Fruit fly (Drosophila melanogaster) whole organism, prepupa: ENCODE data around the gene CG33257.

Experiments used
- CG11294 ChIP-seq: fragments of 200-800 bp; sonication (Bioruptor generic); IDR thresholded peaks from 2 replicates; pipeline ENCODE4 v1.3.6; 2022; ENCODE audit warnings: missing biosample characterization, missing genetic modification characterization
- CG31627 ChIP-seq: fragments of 200-800 bp; sonication (Bioruptor generic); optimal IDR thresholded peaks from 3 replicates; lab custom pipeline; 2016; ENCODE audit warnings: missing biosample characterization, missing genetic modification characterization
- CG6854 ChIP-seq: fragments of 200-800 bp; sonication (Bioruptor generic); optimal IDR thresholded peaks from 2 replicates; lab custom pipeline; 2017; ENCODE audit warnings: missing biosample characterization, mild to moderate bottlenecking, missing genetic modification characterization
- CG8319 ChIP-seq: fragments of 200-800 bp; sonication (Bioruptor generic); optimal IDR thresholded peaks from 3 replicates; lab custom pipeline; 2016; ENCODE audit warnings: missing biosample characterization, missing genetic modification characterization
- CG8632 ChIP-seq: fragments of 200-800 bp; sonication (Bioruptor generic); optimal IDR thresholded peaks from 3 replicates; lab custom pipeline; 2016; ENCODE audit warnings: missing biosample characterization, missing genetic modification characterization
- salr ChIP-seq, 2 experiments: fragments of 200-800 bp; sonication (Bioruptor generic); optimal IDR thresholded peaks; 3 replicates each; lab custom pipeline; 2016 to 2018; ENCODE audit warnings: missing biosample characterization in 2 of 2, missing genetic modification characterization in 2 of 2, mild to moderate bottlenecking in 1 of 2

dm6 chr3L:16328207-16328891 is 17.8 kb upstream of the CG33257 start, which contains the start of gene CG13058:
- TF ChIP-seq CG8632 (GFP tag; lab: Kevin White, UChicago) = peak; percentile 4
- no peak for TF ChIP-seq CG6854 (GFP tag; lab: Kevin White, UChicago)
- peak; percentile 42 to 64 for TF ChIP-seq salr (GFP tag; optimal IDR thresholded peaks at IDR 0.05; lab: Kevin White, UChicago)
- no peak for TF ChIP-seq CG31627 (GFP tag; lab: Kevin White, UChicago)
- no peak for TF ChIP-seq CG8319 (GFP tag; lab: Kevin White, UChicago)
- TF ChIP-seq CG11294 (GFP tag; lab: Robert Waterston, UW) = peak; percentile 48; the same call in 1 of the 2 replicates
